Worm (Caenorhabditis elegans) whole organism, early embryonic: ENCODE measurements around the gene set-21.
A peak's percentile ranks its signal among the peaks of the same experiment; 100 is the strongest.
"Not testable (repeated sequence)": the region's sequence is repeated elsewhere in the genome, so short reads cannot be mapped to it uniquely, and the experiment has no call there.

ENCODE experiments used
- B0310.2 ChIP-seq: sonication (generic microtip); optimal IDR thresholded peaks from 2 replicates; lab custom pipeline; 2016; ENCODE audit warnings: mild to moderate bottlenecking, missing genetic modification characterization, missing compliant biosample characterization
- aly-1 ChIP-seq: sonication (generic microtip); optimal IDR thresholded peaks from 2 replicates; lab custom pipeline; 2016; ENCODE audit warnings: missing genetic modification characterization, missing compliant biosample characterization
- ama-1 ChIP-seq: fragments of 150-350 bp; optimal IDR thresholded peaks from 2 replicates; lab custom pipeline; 2014
- ceh-13 ChIP-seq: fragments of 200-800 bp; sonication (Bioruptor generic); optimal IDR thresholded peaks from 2 replicates; lab custom pipeline; 2018; ENCODE audit warnings: mild to moderate bottlenecking, missing genetic modification characterization, missing compliant biosample characterization
- ceh-36 ChIP-seq: sonication (generic microtip); optimal IDR thresholded peaks from 2 replicates; lab custom pipeline; 2016; ENCODE audit warnings: missing genetic modification characterization, inconsistent platforms, missing compliant biosample characterization
- flt-1 ChIP-seq: fragments of 200-800 bp; sonication (Bioruptor generic); IDR thresholded peaks from 2 replicates; pipeline ENCODE4 v1.3.6; 2022; ENCODE audit warnings: missing genetic modification characterization, missing compliant biosample characterization
- hmbx-1 ChIP-seq: sonication (generic microtip); optimal IDR thresholded peaks from 2 replicates; lab custom pipeline; 2016; ENCODE audit warnings: mild to moderate bottlenecking, missing genetic modification characterization, missing compliant biosample characterization
- hnd-1 ChIP-seq: sonication (generic microtip); optimal IDR thresholded peaks from 2 replicates; lab custom pipeline; 2016; ENCODE audit warnings: missing genetic modification characterization, missing compliant biosample characterization
- pes-1 ChIP-seq: fragments of 200-800 bp; sonication (Bioruptor generic); IDR thresholded peaks from 2 replicates; pipeline ENCODE4 v1.3.6; 2022; ENCODE audit warnings: missing genetic modification reagents, missing genetic modification characterization, missing compliant biosample characterization
- scrt-1 ChIP-seq: fragments of 200-800 bp; sonication (Bioruptor generic); IDR thresholded peaks from 2 replicates; pipeline ENCODE4 v1.3.6; 2022; ENCODE audit warnings: missing genetic modification characterization, missing compliant biosample characterization
- tbx-11 ChIP-seq: fragments of 200-800 bp; sonication (Bioruptor generic); IDR thresholded peaks from 2 replicates; pipeline ENCODE4 v1.3.6; 2022; ENCODE audit warnings: missing genetic modification characterization, missing compliant biosample characterization
- tra-4 ChIP-seq: sonication (generic microtip); optimal IDR thresholded peaks from 2 replicates; lab custom pipeline; 2017; ENCODE audit warnings: missing genetic modification characterization, missing compliant biosample characterization

- TF ChIP-seq ama-1: peak; percentile 2
- TF ChIP-seq pes-1; tbx-11; tra-4 (tag; lab: Kevin White, UChicago); scrt-1 (GFP tag; lab: Robert Waterston, UW); hnd-1 (tag; lab: Kevin White, UChicago); ceh-36 (tag; lab: Kevin White, UChicago); aly-1; flt-1 (GFP tag; lab: Robert Waterston, UW); hmbx-1 (tag; lab: Kevin White, UChicago); ceh-13 (GFP tag; lab: Kevin White, UChicago); B0310.2: not testable (repeated sequence)
These were observed 1.8 kb upstream of the set-21 start for ce11 chrIV:4388854-4389253.
